Worm (Caenorhabditis elegans): Measurements from ENCODE around the gene nhr-72.

- TF ChIP-seq hmbx-1 (tag; optimal IDR thresholded peaks at IDR 0.05) (no peak), hnd-1 (tag; optimal IDR thresholded peaks at IDR 0.05) (no peak), flt-1 (GFP tag; IDR thresholded peaks at IDR 0.05) (no peak), B0310.2 (tag; optimal IDR thresholded peaks at IDR 0.05) (no peak), ama-1 (optimal IDR thresholded peaks at IDR 0.05) (no peak), ceh-36 (tag; optimal IDR thresholded peaks at IDR 0.05) (no peak), scrt-1 (GFP tag; IDR thresholded peaks at IDR 0.05) (no peak), tbx-37 (GFP tag; conservative IDR thresholded peaks at IDR 0.05) (no peak)
Observed at ce11 chrII:3805518-3805917, 45.0 kb downstream of the nhr-72 start.
